Worm (Caenorhabditis elegans): ENCODE results near the gene F09E10.5.

Gene F09E10.5

ce11 chrX:1502490-1502889 is 8.3 kb upstream of the F09E10.5 start, which contains the start of gene F09E10.1:
F09E10.1 (plus strand) TSS chrX:1502790.
- TF ChIP-seq fos-1 (tag; optimal IDR thresholded peaks at IDR 0.05) = no peak
- no peak for TF ChIP-seq sma-3 (GFP tag; optimal IDR thresholded peaks at IDR 0.05)
- no peak for TF ChIP-seq nhr-25 (tag; optimal IDR thresholded peaks at IDR 0.05)
- no peak for TF ChIP-seq nhr-129 (tag; optimal IDR thresholded peaks at IDR 0.05)
- no peak for TF ChIP-seq nhr-12 (tag; optimal IDR thresholded peaks at IDR 0.05)
- no peak for TF ChIP-seq egl-27 (tag; optimal IDR thresholded peaks at IDR 0.05)
- no peak for TF ChIP-seq lin-39 (tag; optimal IDR thresholded peaks at IDR 0.05)
- TF ChIP-seq crh-2 (tag; optimal IDR thresholded peaks at IDR 0.05) = no peak
- no peak for TF ChIP-seq aly-2 (tag; optimal IDR thresholded peaks at IDR 0.05)
- no peak for TF ChIP-seq skn-1 (tag; optimal IDR thresholded peaks at IDR 0.05)
- TF ChIP-seq nhr-11 (tag; optimal IDR thresholded peaks at IDR 0.05) = no peak
- no peak for TF ChIP-seq snpc-4 (tag; optimal IDR thresholded peaks at IDR 0.05)
- no peak for TF ChIP-seq ZK546.5 (tag; optimal IDR thresholded peaks at IDR 0.05)
- TF ChIP-seq zag-1 (tag; optimal IDR thresholded peaks at IDR 0.05) = no peak

- TF ChIP-seq mab-5 (tag; optimal IDR thresholded peaks at IDR 0.05) (no peak), sem-4 (tag; optimal IDR thresholded peaks at IDR 0.05) (no peak), nhr-77 (tag; optimal IDR thresholded peaks at IDR 0.05) (no peak), elt-3 (tag; optimal IDR thresholded peaks at IDR 0.05) (no peak), mdl-1 (tag; optimal IDR thresholded peaks at IDR 0.05) (no peak), unc-55 (GFP tag; optimal IDR thresholded peaks at IDR 0.05) (no peak), nhr-25 (tag; optimal IDR thresholded peaks at IDR 0.05) (no peak), alr-1 (tag; optimal IDR thresholded peaks at IDR 0.05) (no peak), nhr-12 (tag; optimal IDR thresholded peaks at IDR 0.05) (no peak), nhr-6 (tag; optimal IDR thresholded peaks at IDR 0.05) (no peak), aly-2 (tag; optimal IDR thresholded peaks at IDR 0.05) (no peak), unc-62 (GFP tag; optimal IDR thresholded peaks at IDR 0.05) (no peak), nhr-237 (tag; optimal IDR thresholded peaks at IDR 0.05) (no peak), ZK546.5 (tag; optimal IDR thresholded peaks at IDR 0.05) (no peak), nhr-129 (tag; optimal IDR thresholded peaks at IDR 0.05) (no peak), peb-1 (tag; optimal IDR thresholded peaks at IDR 0.05) (no peak)
Measured at ce11 chrX:1501752-1502151, 7.6 kb upstream of the F09E10.5 start, which contains the start of gene F09E10.7. F09E10.7 (minus strand) TSS chrX:1501852.

DNA sequence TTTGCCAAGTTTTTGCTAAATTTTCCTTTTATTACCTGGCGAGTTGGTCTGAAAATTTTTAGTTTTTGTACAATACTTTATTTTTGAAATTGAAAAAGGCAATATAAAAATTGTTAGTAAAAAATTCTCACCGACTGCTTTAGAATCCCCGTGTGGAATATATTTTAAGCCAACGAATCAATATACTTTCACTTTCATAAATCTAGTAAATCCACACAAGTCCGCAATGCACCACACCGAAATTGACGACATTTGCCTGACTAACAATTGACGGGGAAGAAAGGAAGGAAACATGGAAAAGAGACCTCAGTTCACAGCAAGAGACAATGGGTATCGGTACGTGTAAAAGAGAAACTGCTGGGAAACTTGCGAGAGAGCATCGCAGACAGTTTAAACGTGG is 5.3 kb upstream of the F09E10.5 start:
- TF ChIP-seq ceh-82 (tag; optimal IDR thresholded peaks at IDR 0.05) = no peak
- no peak for TF ChIP-seq ztf-11 (tag; optimal IDR thresholded peaks at IDR 0.05)
- peak; percentile 45 for TF ChIP-seq nhr-129 (tag; optimal IDR thresholded peaks at IDR 0.05)
- no peak for TF ChIP-seq nhr-23 (tag; optimal IDR thresholded peaks at IDR 0.05)
- TF ChIP-seq blmp-1 (tag; optimal IDR thresholded peaks at IDR 0.05; ENCODE audit: insufficient read depth) = no peak

DNA sequence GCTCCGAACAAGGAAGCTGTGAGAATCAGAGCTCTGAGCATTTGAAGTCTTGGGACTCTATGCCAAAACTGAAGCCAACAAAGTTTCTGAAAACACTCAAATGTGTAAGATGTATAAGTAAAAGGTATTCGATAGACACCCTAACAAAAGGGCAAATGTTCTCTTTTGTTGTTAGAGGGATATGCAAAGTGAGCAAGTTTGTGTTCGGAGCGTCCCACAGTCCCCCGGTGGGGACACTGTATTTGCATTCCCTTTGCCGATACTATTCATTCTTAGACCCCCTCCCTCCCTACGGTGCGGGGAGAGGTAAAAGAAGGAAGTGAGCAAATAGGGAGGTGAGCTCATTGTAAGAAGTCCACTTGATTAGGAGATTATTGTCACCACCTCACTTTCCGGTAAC is 3.4 kb upstream of the F09E10.5 start, which contains the start of gene F09E10.6:
Gene F09E10.6 (minus strand): TSS at position 101 of the 400 bp plus-strand sequence.
- TF ChIP-seq sma-3 (GFP tag; optimal IDR thresholded peaks at IDR 0.05) = no peak
- no peak for TF ChIP-seq snpc-4 (tag; optimal IDR thresholded peaks at IDR 0.05)
- TF ChIP-seq unc-55 (GFP tag; optimal IDR thresholded peaks at IDR 0.05) = no peak
- no peak for TF ChIP-seq mab-5 (tag; optimal IDR thresholded peaks at IDR 0.05)
- no peak for TF ChIP-seq ama-1 (optimal IDR thresholded peaks at IDR 0.05)
- TF ChIP-seq ceh-16 (tag; optimal IDR thresholded peaks at IDR 0.05) = no peak

ce11 chrX:1495980-1496379 is 1.8 kb upstream of the F09E10.5 start:
- TF ChIP-seq unc-62 (GFP tag; optimal IDR thresholded peaks at IDR 0.05) (no peak), alr-1 (tag; optimal IDR thresholded peaks at IDR 0.05) (no peak), nhr-11 (tag; optimal IDR thresholded peaks at IDR 0.05) (no peak), nhr-129 (tag; optimal IDR thresholded peaks at IDR 0.05) (no peak), aly-2 (tag; optimal IDR thresholded peaks at IDR 0.05) (no peak), lsy-2 (tag; optimal IDR thresholded peaks at IDR 0.05) (no peak), mdl-1 (tag; optimal IDR thresholded peaks at IDR 0.05) (no peak)

- TF ChIP-seq snpc-4 (tag; optimal IDR thresholded peaks at IDR 0.05) = no peak
- TF ChIP-seq nhr-129 (tag; optimal IDR thresholded peaks at IDR 0.05) = peak; percentile 9
Measured at ce11 chrX:1492174-1492573, 2.0 kb downstream of the F09E10.5 start.
